Fruit fly (Drosophila melanogaster) S2 (cell line): ENCODE data around the gene ATPsynepsilonL.

Source experiments
- CG8478 ChIP-seq: fragments of >200 bp; optimal IDR thresholded peaks from 2 replicates; lab custom pipeline; 2018
- CTCF ChIP-seq, 2 experiments: fragments of >200 bp; optimal IDR thresholded peaks; 2 replicates each; lab custom pipeline; 2018

- no peak for TF ChIP-seq CG8478 (lab: Kevin White, UChicago)
- no peak for TF ChIP-seq CTCF (optimal IDR thresholded peaks at IDR 0.05; lab: Kevin White, UChicago)
Observed at dm6 chr3R:10113746-10114145, 7.8 kb upstream of the ATPsynepsilonL start.
